Fruit fly (Drosophila melanogaster) whole organism, embryonic: Measurements from ENCODE around the gene Cralbp.
A peak's percentile ranks its signal among the peaks of the same experiment; 100 is the strongest.

Experiments used
- CG10267 ChIP-seq: fragments of 200-800 bp; sonication (Bioruptor generic); optimal IDR thresholded peaks from 2 replicates; lab custom pipeline; 2018; ENCODE audit warnings: missing biosample characterization, mild to moderate bottlenecking, missing genetic modification characterization, moderate library complexity
- CG10565 ChIP-seq: fragments of 200-800 bp; sonication (Bioruptor generic); optimal IDR thresholded peaks from 3 replicates; lab custom pipeline; 2016; ENCODE audit warnings: missing biosample characterization, mild to moderate bottlenecking, missing genetic modification characterization
- CG11085 ChIP-seq: fragments of 200-800 bp; sonication (Bioruptor generic); IDR thresholded peaks from 2 replicates; pipeline ENCODE4 v1.3.6; 2022; ENCODE audit warnings: missing biosample characterization, missing genetic modification characterization
- CG1233 ChIP-seq: fragments of 200-800 bp; sonication (Bioruptor generic); optimal IDR thresholded peaks from 4 replicates; lab custom pipeline; 2018; ENCODE audit warnings: missing biosample characterization, mild to moderate bottlenecking, missing genetic modification characterization
- CG13123 ChIP-seq: fragments of 200-800 bp; sonication (Bioruptor generic); optimal IDR thresholded peaks from 2 replicates; lab custom pipeline; 2016; ENCODE audit warnings: missing biosample characterization, missing genetic modification characterization
- CG14014 ChIP-seq: fragments of 200-800 bp; sonication (Bioruptor generic); IDR thresholded peaks from 2 replicates; pipeline ENCODE4 v1.3.6; 2022; ENCODE audit warnings: missing biosample characterization, missing genetic modification characterization
- CG14710 ChIP-seq: fragments of 200-800 bp; sonication (Bioruptor generic); optimal IDR thresholded peaks from 3 replicates; lab custom pipeline; 2019; ENCODE audit warnings: missing biosample characterization, mild to moderate bottlenecking, missing genetic modification characterization, moderate library complexity
- CG15696 ChIP-seq: fragments of 200-800 bp; sonication (Bioruptor generic); optimal IDR thresholded peaks from 2 replicates; lab custom pipeline; 2019; ENCODE audit warnings: missing biosample characterization, mild to moderate bottlenecking, missing genetic modification characterization, moderate library complexity
- CG17802 ChIP-seq: fragments of 200-800 bp; sonication (Bioruptor generic); optimal IDR thresholded peaks from 2 replicates; lab custom pipeline; 2018; ENCODE audit warnings: missing biosample characterization, mild to moderate bottlenecking, missing genetic modification characterization, moderate library complexity
- CG4328 ChIP-seq: fragments of 200-800 bp; sonication (Bioruptor generic); optimal IDR thresholded peaks from 3 replicates; lab custom pipeline; 2017; ENCODE audit warnings: missing biosample characterization, missing genetic modification reagents, missing genetic modification characterization
- CG4707 ChIP-seq: fragments of 200-800 bp; sonication (Bioruptor generic); optimal IDR thresholded peaks from 2 replicates; lab custom pipeline; 2018; ENCODE audit warnings: missing biosample characterization, mild to moderate bottlenecking, missing genetic modification characterization, moderate library complexity
- CG6175 ChIP-seq: fragments of 200-800 bp; sonication (Bioruptor generic); IDR thresholded peaks from 3 replicates; pipeline ENCODE4 v1.3.6; 2022; ENCODE audit warnings: missing biosample characterization, missing genetic modification characterization
- CG6689 ChIP-seq: fragments of 200-800 bp; sonication (Bioruptor generic); IDR thresholded peaks from 2 replicates; pipeline ENCODE4 v1.3.6; 2022; ENCODE audit warnings: missing biosample characterization, missing genetic modification characterization
- CG7928 ChIP-seq: fragments of 200-800 bp; sonication (Bioruptor generic); optimal IDR thresholded peaks from 2 replicates; lab custom pipeline; 2017; ENCODE audit warnings: missing biosample characterization, mild to moderate bottlenecking, missing genetic modification characterization
- CG9215 ChIP-seq: fragments of 200-800 bp; sonication (Bioruptor generic); IDR thresholded peaks from 2 replicates; pipeline ENCODE4 v1.3.6; 2022; ENCODE audit warnings: missing biosample characterization, missing genetic modification characterization
- CrebB ChIP-seq: fragments of 200-800 bp; sonication (Bioruptor generic); optimal IDR thresholded peaks from 3 replicates; lab custom pipeline; 2018; ENCODE audit warnings: missing biosample characterization, mild to moderate bottlenecking, missing genetic modification characterization
- Dek ChIP-seq: fragments of 200-800 bp; sonication (Bioruptor generic); optimal IDR thresholded peaks from 3 replicates; lab custom pipeline; 2019; ENCODE audit warnings: missing biosample characterization, mild to moderate bottlenecking, missing genetic modification characterization, moderate library complexity
- ERR ChIP-seq: fragments of 200-800 bp; sonication (Bioruptor generic); optimal IDR thresholded peaks from 2 replicates; lab custom pipeline; 2016; ENCODE audit warnings: missing biosample characterization, missing genetic modification characterization
- Fer3 ChIP-seq: fragments of 200-800 bp; sonication (Bioruptor generic); optimal IDR thresholded peaks from 2 replicates; lab custom pipeline; 2018; ENCODE audit warnings: missing biosample characterization, mild to moderate bottlenecking, missing genetic modification characterization, moderate library complexity
- HLH3B ChIP-seq: fragments of 200-800 bp; sonication (Bioruptor generic); IDR thresholded peaks from 2 replicates; pipeline ENCODE4 v1.3.6; 2022; ENCODE audit warnings: missing biosample characterization, missing genetic modification characterization
- HmgD ChIP-seq: fragments of 200-800 bp; sonication (Bioruptor generic); optimal IDR thresholded peaks from 3 replicates; lab custom pipeline; 2016; ENCODE audit warnings: missing biosample characterization, missing genetic modification characterization
- Hr39 ChIP-seq: fragments of >200 bp; optimal IDR thresholded peaks from 2 replicates; lab custom pipeline; 2017
- NC2β ChIP-seq: fragments of 200-800 bp; sonication (Bioruptor generic); optimal IDR thresholded peaks from 2 replicates; lab custom pipeline; 2016; ENCODE audit warnings: missing biosample characterization, missing genetic modification characterization
- NFAT ChIP-seq: fragments of 200-800 bp; sonication (Bioruptor generic); IDR thresholded peaks from 2 replicates; pipeline ENCODE4 v1.3.6; 2022; ENCODE audit warnings: missing biosample characterization, missing genetic modification characterization
- Opbp ChIP-seq: fragments of 200-800 bp; sonication (Bioruptor generic); IDR thresholded peaks from 3 replicates; pipeline ENCODE4 v1.3.6; 2022; ENCODE audit warnings: missing biosample characterization, missing genetic modification characterization; ENCODE audit not compliant: partially characterized antibody
- Rx ChIP-seq: fragments of 200-800 bp; sonication (Bioruptor generic); IDR thresholded peaks from 2 replicates; pipeline ENCODE4 v1.3.6; 2022; ENCODE audit warnings: missing biosample characterization, missing genetic modification characterization
- Sin3A ChIP-seq: fragments of >200 bp; optimal IDR thresholded peaks from 2 replicates; lab custom pipeline; 2018
- ap ChIP-seq: fragments of 200-800 bp; sonication (Bioruptor generic); IDR thresholded peaks from 2 replicates; pipeline ENCODE4 v1.3.6; 2022; ENCODE audit warnings: missing biosample characterization, missing genetic modification characterization
- ara ChIP-seq: fragments of 200-800 bp; sonication (Bioruptor generic); IDR thresholded peaks from 2 replicates; pipeline ENCODE4 v1.3.6; 2022; ENCODE audit warnings: missing biosample characterization, missing genetic modification characterization
- ato ChIP-seq: fragments of 200-800 bp; sonication (Bioruptor generic); IDR thresholded peaks from 2 replicates; pipeline ENCODE4 v1.3.6; 2022; ENCODE audit warnings: missing biosample characterization, missing genetic modification characterization; ENCODE audit not compliant: partially characterized antibody
- danr ChIP-seq: fragments of 200-800 bp; sonication (Bioruptor generic); IDR thresholded peaks from 2 replicates; pipeline ENCODE4 v1.3.6; 2022; ENCODE audit warnings: missing biosample characterization, missing genetic modification characterization
- disco-r ChIP-seq: fragments of 200-800 bp; sonication (Bioruptor generic); optimal IDR thresholded peaks from 2 replicates; lab custom pipeline; 2016; ENCODE audit warnings: missing biosample characterization, missing genetic modification characterization
- dmrt99B ChIP-seq: fragments of 200-800 bp; sonication (Bioruptor generic); optimal IDR thresholded peaks from 2 replicates; lab custom pipeline; 2018; ENCODE audit warnings: missing biosample characterization, mild to moderate bottlenecking, missing genetic modification characterization, moderate library complexity
- fd64A ChIP-seq: fragments of 200-800 bp; sonication (Bioruptor generic); optimal IDR thresholded peaks from 3 replicates; lab custom pipeline; 2018; ENCODE audit warnings: missing biosample characterization, mild to moderate bottlenecking, missing genetic modification characterization
- fu2 ChIP-seq: fragments of 200-800 bp; sonication (Bioruptor generic); optimal IDR thresholded peaks from 2 replicates; lab custom pipeline; 2016; ENCODE audit warnings: missing biosample characterization, missing genetic modification characterization
- gsb ChIP-seq: fragments of 200-800 bp; sonication (Bioruptor generic); IDR thresholded peaks from 2 replicates; pipeline ENCODE4 v1.3.6; 2022; ENCODE audit warnings: missing biosample characterization, missing genetic modification characterization
- ham ChIP-seq: fragments of 200-800 bp; sonication (Bioruptor generic); IDR thresholded peaks from 2 replicates; pipeline ENCODE4 v1.3.6; 2022; ENCODE audit warnings: missing biosample characterization, missing genetic modification characterization
- insv ChIP-seq, 2 experiments: fragments of 200-800 bp; sonication (Bioruptor generic); optimal IDR thresholded peaks; 3 replicates each; lab custom pipeline; 2016 to 2018; ENCODE audit warnings: missing biosample characterization in 2 of 2, missing genetic modification characterization in 2 of 2
- lov ChIP-seq, 2 experiments: fragments of 200-800 bp in 1 of 2; fragments of >200 bp in 1 of 2; sonication (Bioruptor generic) in 1 of 2; IDR thresholded peaks in 1 of 2; optimal IDR thresholded peaks in 1 of 2; 2 replicates in 1 of 2; 3 replicates in 1 of 2; pipeline versions ENCODE4 v1.3.6 to Lab custom; 2017 to 2022; ENCODE audit warnings: missing biosample characterization in 1 of 2, missing genetic modification characterization in 1 of 2
- mirr ChIP-seq: fragments of 200-800 bp; sonication (Bioruptor generic); optimal IDR thresholded peaks from 3 replicates; lab custom pipeline; 2018; ENCODE audit warnings: missing biosample characterization, mild to moderate bottlenecking, missing genetic modification characterization
- p53 ChIP-seq: fragments of 200-800 bp; sonication (Bioruptor generic); optimal IDR thresholded peaks from 2 replicates; lab custom pipeline; 2016; ENCODE audit warnings: missing biosample characterization, missing genetic modification characterization
- pan ChIP-seq, 4 experiments: fragments of >200 bp in 3 of 4; fragments of 200-800 bp in 1 of 4; sonication (Bioruptor generic) in 1 of 4; optimal IDR thresholded peaks in 3 of 4; IDR thresholded peaks in 1 of 4; 2 replicates each; pipeline versions ENCODE4 v1.3.6 to Lab custom; 2017 to 2022; ENCODE audit warnings: missing biosample characterization in 2 of 4, missing genetic modification characterization in 2 of 4, mixed read lengths in 1 of 4
- prd ChIP-seq, 3 experiments: fragments of >200 bp in 2 of 3; fragments of 200-800 bp in 1 of 3; sonication (Bioruptor generic) in 1 of 3; optimal IDR thresholded peaks in 2 of 3; IDR thresholded peaks in 1 of 3; 2 replicates in 2 of 3; 3 replicates in 1 of 3; pipeline versions ENCODE4 v1.3.6 to Lab custom; 2017 to 2022; ENCODE audit warnings: missing biosample characterization in 1 of 3, missing genetic modification characterization in 1 of 3
- rib ChIP-seq: fragments of 200-800 bp; sonication (Bioruptor generic); IDR thresholded peaks from 2 replicates; pipeline ENCODE4 v1.3.6; 2022; ENCODE audit warnings: missing biosample characterization, missing genetic modification characterization
- sens-2 ChIP-seq: fragments of 200-800 bp; sonication (Bioruptor generic); IDR thresholded peaks from 2 replicates; pipeline ENCODE4 v1.3.6; 2022; ENCODE audit warnings: missing biosample characterization, missing genetic modification characterization
- slbo ChIP-seq: fragments of 200-800 bp; sonication (Bioruptor generic); IDR thresholded peaks from 2 replicates; pipeline ENCODE4 v1.3.6; 2022; ENCODE audit warnings: missing biosample characterization, missing genetic modification characterization
- sna ChIP-seq: fragments of 200-800 bp; sonication (Bioruptor generic); IDR thresholded peaks from 2 replicates; pipeline ENCODE4 v1.3.6; 2022; ENCODE audit warnings: missing biosample characterization, missing genetic modification characterization; ENCODE audit not compliant: partially characterized antibody
- sr ChIP-seq: fragments of 200-800 bp; sonication (Bioruptor generic); IDR thresholded peaks from 3 replicates; pipeline ENCODE4 v1.3.6; 2022; ENCODE audit warnings: missing biosample characterization, missing genetic modification characterization
- sug ChIP-seq: fragments of 200-800 bp; optimal IDR thresholded peaks from 2 replicates; lab custom pipeline; 2019; ENCODE audit warnings: missing biosample characterization, mild to moderate bottlenecking, missing genetic modification characterization, moderate library complexity
- vvl ChIP-seq: fragments of 200-800 bp; sonication (Bioruptor generic); IDR thresholded peaks from 2 replicates; pipeline ENCODE4 v1.3.6; 2022; ENCODE audit warnings: missing biosample characterization, missing genetic modification characterization

The Cralbp gene

dm6 chr3L:5808540-5809200, 22.2 kb upstream of the Cralbp start (continued):
- TF ChIP-seq CG7928 (GFP tag; lab: Kevin White, UChicago) (no peak), dmrt99B (tag; lab: Kevin White, UChicago) (no peak), CG4707 (no peak), HmgD (GFP tag; lab: Kevin White, UChicago) (no peak), CG6689 (no peak), CG15696 (tag; lab: Kevin White, UChicago) (no peak), prd (optimal IDR thresholded peaks at IDR 0.05; lab: Kevin White, UChicago) (no peak), prd (GFP tag; IDR thresholded peaks at IDR 0.05; lab: Robert Waterston, UW) (no peak), fu2 (GFP tag; lab: Kevin White, UChicago) (no peak), pan (optimal IDR thresholded peaks at IDR 0.05; lab: Kevin White, UChicago) (no peak), pan (GFP tag; optimal IDR thresholded peaks at IDR 0.05 in 1 of 2, IDR thresholded peaks at IDR 0.05 in 1 of 2) (peak in 1 of 2 experiments; percentile 59), insv (GFP tag; optimal IDR thresholded peaks at IDR 0.05; lab: Kevin White, UChicago) (no peak), p53 (GFP tag; lab: Kevin White, UChicago) (no peak), CG10565 (GFP tag; lab: Kevin White, UChicago) (no peak), CG6175 (GFP tag; lab: Robert Waterston, UW) (no peak), CG17802 (no peak), sr (GFP tag; lab: Robert Waterston, UW) (peak; percentile 47; the same call in 2 of the 3 replicates), ham (no peak), sna (GFP tag; lab: Robert Waterston, UW) (no peak), sens-2 (GFP tag; lab: Robert Waterston, UW) (no peak), fd64A (no peak), CrebB (tag; lab: Kevin White, UChicago) (no peak), ara (no peak), CG4328 (GFP tag; lab: Kevin White, UChicago) (no peak), Sin3A (lab: Kevin White, UChicago) (no peak), disco-r (GFP tag; lab: Kevin White, UChicago) (no peak), CG14710 (tag; lab: Kevin White, UChicago) (no peak), rib (GFP tag; lab: Robert Waterston, UW) (no peak), CG11085 (GFP tag; lab: Robert Waterston, UW) (no peak), gsb (no peak), CG13123 (no peak), Opbp (no peak), ERR (GFP tag; lab: Kevin White, UChicago) (no peak), HLH3B (GFP tag; lab: Robert Waterston, UW) (no peak), ato (GFP tag; lab: Robert Waterston, UW) (no peak), CG10267 (tag; lab: Kevin White, UChicago) (no peak), NFAT (GFP tag; lab: Robert Waterston, UW) (0 out of 2 replicates have a peak, but pooled peaks have one; percentile 3), vvl (GFP tag; lab: Robert Waterston, UW) (0 out of 2 replicates have a peak, but pooled peaks have one; percentile 9), sug (peak; percentile 39), CG14014 (no peak), Dek (no peak), CG1233 (GFP tag; lab: Kevin White, UChicago) (no peak), Rx (GFP tag; lab: Robert Waterston, UW) (no peak), lov (optimal IDR thresholded peaks at IDR 0.05; lab: Kevin White, UChicago) (no peak), lov (GFP tag; IDR thresholded peaks at IDR 0.05; lab: Robert Waterston, UW) (no peak), CG9215 (GFP tag; lab: Robert Waterston, UW) (no peak), Fer3 (tag; lab: Kevin White, UChicago) (no peak), danr (GFP tag; lab: Robert Waterston, UW) (no peak), ap (GFP tag; lab: Robert Waterston, UW) (no peak), Hr39 (lab: Kevin White, UChicago) (no peak), NC2β (no peak), mirr (GFP tag; lab: Kevin White, UChicago) (peak; percentile 19), slbo (GFP tag; lab: Robert Waterston, UW) (no peak)
